Fruit fly (Drosophila melanogaster): ENCODE results near the gene Vps33B.

Vps33B gene

DNA sequence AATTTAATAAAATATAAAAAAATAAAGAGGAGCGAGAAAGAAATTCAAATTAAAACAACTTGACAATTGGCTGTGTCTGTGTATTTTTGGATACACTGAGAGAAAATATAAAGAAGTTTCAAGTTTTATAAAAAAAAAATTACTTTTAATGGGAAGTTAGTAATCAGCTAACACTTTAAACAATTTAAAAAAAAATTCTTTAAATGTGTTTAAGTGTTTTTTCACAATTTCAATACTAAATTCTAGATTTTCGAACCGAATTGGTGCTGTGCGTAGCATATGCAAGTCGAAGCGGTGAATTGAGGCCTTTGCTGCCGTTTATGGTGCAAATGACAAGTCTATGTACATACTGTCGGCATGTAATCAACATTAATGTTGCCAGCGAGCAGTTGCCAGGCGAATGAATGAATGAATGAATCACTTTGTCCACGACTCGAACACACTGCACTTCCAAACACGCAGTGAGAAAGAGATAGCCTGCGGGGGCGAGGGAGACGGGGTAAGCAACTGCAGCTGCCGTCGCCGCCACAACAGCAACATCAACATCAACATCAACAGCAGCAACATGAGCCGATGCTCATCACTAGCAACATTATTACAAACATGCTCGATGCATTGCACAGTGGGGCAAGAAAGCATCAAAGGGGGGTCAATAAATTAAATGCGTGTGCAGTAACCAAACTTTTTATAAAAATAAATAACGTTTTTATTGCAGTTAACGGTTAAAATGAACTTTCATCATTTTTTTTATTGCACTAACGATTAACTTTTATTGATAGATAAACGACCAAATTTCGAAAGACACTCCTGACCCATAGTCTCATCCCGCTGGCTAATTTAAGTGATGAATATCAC lies 27.5 kb upstream of the Vps33B start (continued):
- TF ChIP-seq CG17612 (GFP tag; IDR thresholded peaks at IDR 0.05): no peak
- TF ChIP-seq inv (GFP tag; IDR thresholded peaks at IDR 0.05; ENCODE audit: partially characterized antibody): no peak
- TF ChIP-seq gcm (GFP tag; optimal IDR thresholded peaks at IDR 0.05): peak; percentile 79
- peak; percentile 69 for TF ChIP-seq CG7556 (GFP tag; optimal IDR thresholded peaks at IDR 0.05)
- no peak for TF ChIP-seq Bteb2 (GFP tag; optimal IDR thresholded peaks at IDR 0.05)
- TF ChIP-seq CG8290 (GFP tag; optimal IDR thresholded peaks at IDR 0.05): peak; percentile 42
- TF ChIP-seq CG8290 (tag; optimal IDR thresholded peaks at IDR 0.05): peak; percentile 12 to 23
- no peak for TF ChIP-seq Hmr (GFP tag; optimal IDR thresholded peaks at IDR 0.05)
- TF ChIP-seq slp2 (GFP tag; optimal IDR thresholded peaks at IDR 0.05): peak; percentile 60
- TF ChIP-seq NC2β (GFP tag; optimal IDR thresholded peaks at IDR 0.05): peak; percentile 75
- peak; percentile 59; the same call in 1 of the 2 replicates for TF ChIP-seq peb (GFP tag; IDR thresholded peaks at IDR 0.05)
- peak; percentile 88 for TF ChIP-seq Ets65A (GFP tag)
- 0 out of 2 replicates have a peak, but pooled peaks have one; percentile 23 for TF ChIP-seq CG14014 (GFP tag; IDR thresholded peaks at IDR 0.05)
- peak; percentile 71 for TF ChIP-seq CG4424 (GFP tag; optimal IDR thresholded peaks at IDR 0.05)
- peak; percentile 33 for TF ChIP-seq kni (GFP tag; optimal IDR thresholded peaks at IDR 0.05)
- no peak for TF ChIP-seq Doc3 (GFP tag; IDR thresholded peaks at IDR 0.05; ENCODE audit: partially characterized antibody)
- peak; percentile 86 for TF ChIP-seq unpg (GFP tag; optimal IDR thresholded peaks at IDR 0.05)
- peak; percentile 4 for TF ChIP-seq eyg (GFP tag; optimal IDR thresholded peaks at IDR 0.05)
- peak; percentile 9 for TF ChIP-seq CG7786 (GFP tag; optimal IDR thresholded peaks at IDR 0.05)
- TF ChIP-seq B-H1 (GFP tag; IDR thresholded peaks at IDR 0.05): peak; percentile 62
- TF ChIP-seq dysf (GFP tag; IDR thresholded peaks at IDR 0.05): peak; percentile 69; the same call in 2 of the 3 replicates
- TF ChIP-seq ftz-f1 (GFP tag; optimal IDR thresholded peaks at IDR 0.05): no peak
- peak; percentile 79 for TF ChIP-seq CG1603 (tag; optimal IDR thresholded peaks at IDR 0.05)
- TF ChIP-seq CG6654 (GFP tag; optimal IDR thresholded peaks at IDR 0.05): peak; percentile 57
- 0 out of 3 replicates have a peak, but pooled peaks have one; percentile 34 for TF ChIP-seq vnd (GFP tag; IDR thresholded peaks at IDR 0.05; ENCODE audit: partially characterized antibody)
- TF ChIP-seq CG11093 (GFP tag; IDR thresholded peaks at IDR 0.05): peak; percentile 68
- peak; percentile 23 for TF ChIP-seq ems (GFP tag; optimal IDR thresholded peaks at IDR 0.05)
- TF ChIP-seq Med (GFP tag): peak; percentile 62
- TF ChIP-seq Six4 (GFP tag; optimal IDR thresholded peaks at IDR 0.05): peak; percentile 53
- peak; percentile 72 for TF ChIP-seq jumu (GFP tag; optimal IDR thresholded peaks at IDR 0.05)
- TF ChIP-seq sc (optimal IDR thresholded peaks at IDR 0.05): no peak
- TF ChIP-seq sc (GFP tag; optimal IDR thresholded peaks at IDR 0.05): peak; percentile 79
- TF ChIP-seq NC2α (GFP tag; optimal IDR thresholded peaks at IDR 0.05): no peak
- peak; percentile 84; the same call in 2 of the 3 replicates for TF ChIP-seq ci (GFP tag; IDR thresholded peaks at IDR 0.05)
- peak; percentile 60 for TF ChIP-seq Antp (GFP tag; optimal IDR thresholded peaks at IDR 0.05)
- no peak for TF ChIP-seq schlank (tag; optimal IDR thresholded peaks at IDR 0.05)
- peak; percentile 69 for TF ChIP-seq CG7839 (tag; optimal IDR thresholded peaks at IDR 0.05)
- TF ChIP-seq E2f2 (GFP tag; IDR thresholded peaks at IDR 0.05): peak; percentile 16; the same call in 1 of the 2 replicates
- TF ChIP-seq CG13296 (GFP tag; optimal IDR thresholded peaks at IDR 0.05): no peak
- TF ChIP-seq CkIIα-i1 (GFP tag; IDR thresholded peaks at IDR 0.05): no peak
- no peak for TF ChIP-seq Aef1 (GFP tag; IDR thresholded peaks at IDR 0.05)
- TF ChIP-seq dimm (GFP tag; IDR thresholded peaks at IDR 0.05): peak; percentile 55
- peak; percentile 43; the same call in 1 of the 2 replicates for TF ChIP-seq CG10366 (GFP tag; IDR thresholded peaks at IDR 0.05)
- TF ChIP-seq Pdp1 (GFP tag; optimal IDR thresholded peaks at IDR 0.05): peak; percentile 64 to 68
- TF ChIP-seq CG1647 (GFP tag; optimal IDR thresholded peaks at IDR 0.05): no peak
- TF ChIP-seq ro (GFP tag; IDR thresholded peaks at IDR 0.05): 0 out of 2 replicates have a peak, but pooled peaks have one; percentile 38
- peak; percentile 47 to 68 for TF ChIP-seq Hr51 (GFP tag; optimal IDR thresholded peaks at IDR 0.05)
- no peak for TF ChIP-seq hkb (optimal IDR thresholded peaks at IDR 0.05)
- peak; percentile 78 for TF ChIP-seq hkb (GFP tag; IDR thresholded peaks at IDR 0.05)
- peak; percentile 71 for TF ChIP-seq CG11695 (GFP tag; IDR thresholded peaks at IDR 0.05)
